Fruit fly (Drosophila melanogaster) whole organism: ENCODE data around the gene CG31115.

Source experiments
- CG8478 ChIP-seq: fragments of >200 bp; optimal IDR thresholded peaks from 2 replicates; lab custom pipeline; 2018; ENCODE audit warnings: inconsistent platforms
- pan ChIP-seq: fragments of >200 bp; optimal IDR thresholded peaks from 2 replicates; lab custom pipeline; 2017
- psq ChIP-seq: fragments of >200 bp; optimal IDR thresholded peaks from 2 replicates; lab custom pipeline; 2017

DNA sequence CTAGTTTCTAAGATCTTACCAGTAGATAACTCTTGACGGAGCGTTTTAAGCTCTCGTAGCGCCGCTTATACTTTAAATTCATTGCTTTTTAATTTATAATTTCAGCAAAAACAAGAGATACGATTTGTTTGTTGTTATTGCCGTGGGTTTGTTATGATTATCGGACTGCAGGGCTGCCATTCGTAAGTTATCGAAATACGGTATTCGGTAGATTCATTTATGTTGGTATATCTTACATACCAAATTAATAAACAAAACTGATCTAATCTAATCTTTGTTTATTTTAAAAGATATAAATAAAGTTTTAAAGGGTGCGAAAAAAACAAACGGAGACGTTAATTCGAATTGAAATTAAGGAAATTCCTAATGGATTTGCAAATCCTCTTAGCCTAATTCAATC, 19.3 kb downstream of the CG31115 start, which contains the start of the genes CG31111 and stac:
- no peak for TF ChIP-seq pan
- TF ChIP-seq psq (lab: Kevin White, UChicago) = no peak
- no peak for TF ChIP-seq CG8478 (lab: Kevin White, UChicago)
